Fruit fly (Drosophila melanogaster) whole organism, adult: ENCODE data around the gene pav.

Source experiments
- CG11617 ChIP-seq: fragments of 200-800 bp; sonication (Bioruptor generic); optimal IDR thresholded peaks from 2 replicates; lab custom pipeline; 2017; ENCODE audit warnings: mild to moderate bottlenecking, missing biosample characterization, missing genetic modification reagents, missing genetic modification characterization
- CG12768 ChIP-seq: fragments of 200-800 bp; sonication (Bioruptor generic); optimal IDR thresholded peaks from 2 replicates; lab custom pipeline; 2017; ENCODE audit warnings: missing biosample characterization, missing genetic modification characterization, mild to moderate bottlenecking, moderate library complexity, missing genetic modification reagents
- CG33017 ChIP-seq: fragments of 200-800 bp; sonication (Bioruptor generic); optimal IDR thresholded peaks from 2 replicates; lab custom pipeline; 2018; ENCODE audit warnings: missing biosample characterization, mild to moderate bottlenecking, missing genetic modification characterization, moderate library complexity
- CG7045 ChIP-seq: fragments of 200-800 bp; sonication (Bioruptor generic); optimal IDR thresholded peaks from 2 replicates; lab custom pipeline; 2017; ENCODE audit warnings: missing biosample characterization, mild to moderate bottlenecking, missing genetic modification characterization
- CG7101 ChIP-seq: fragments of 200-800 bp; sonication (Bioruptor generic); optimal IDR thresholded peaks from 2 replicates; lab custom pipeline; 2018; ENCODE audit warnings: missing biosample characterization, mild to moderate bottlenecking, missing genetic modification characterization, moderate library complexity
- Crg-1 ChIP-seq: fragments of 200-800 bp; sonication (Bioruptor generic); optimal IDR thresholded peaks from 2 replicates; lab custom pipeline; 2016; ENCODE audit warnings: missing biosample characterization, missing genetic modification characterization
- cic ChIP-seq: fragments of 200-800 bp; sonication (Bioruptor generic); optimal IDR thresholded peaks from 2 replicates; lab custom pipeline; 2017; ENCODE audit warnings: missing biosample characterization, mild to moderate bottlenecking, missing genetic modification characterization, moderate library complexity
- toe ChIP-seq: fragments of 200-800 bp; sonication (Bioruptor generic); optimal IDR thresholded peaks from 2 replicates; lab custom pipeline; 2016; ENCODE audit warnings: missing biosample characterization, missing genetic modification characterization

pav gene

DNA sequence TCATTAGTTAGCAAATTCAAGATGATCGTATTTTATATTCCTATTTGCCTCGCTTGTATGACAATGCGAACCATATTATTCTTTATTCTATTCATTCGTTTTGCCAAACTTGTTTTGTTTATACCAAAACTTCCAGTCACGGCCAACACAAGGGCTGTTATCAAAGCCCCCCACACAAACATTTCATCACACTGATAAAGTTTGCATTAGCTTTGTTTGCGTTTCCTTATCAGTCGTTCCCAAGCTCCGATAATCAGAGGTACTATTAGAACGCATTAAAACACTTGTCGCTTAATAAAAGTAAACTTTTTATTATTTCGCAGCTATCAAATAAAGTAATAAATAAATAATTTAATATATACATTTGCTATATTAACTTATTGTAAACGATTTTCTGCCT lies 51.2 kb downstream of the pav start:
- TF ChIP-seq CG11617: peak; percentile 10
- TF ChIP-seq CG33017 (tag; lab: Kevin White, UChicago): peak; percentile 54
- no peak for TF ChIP-seq CG12768 (GFP tag; lab: Kevin White, UChicago)
- no peak for TF ChIP-seq CG7045
- no peak for TF ChIP-seq Crg-1 (GFP tag; lab: Kevin White, UChicago)
- no peak for TF ChIP-seq toe (GFP tag; lab: Kevin White, UChicago)
- peak; percentile 39 for TF ChIP-seq cic (GFP tag; lab: Kevin White, UChicago)
- TF ChIP-seq CG7101: peak; percentile 26
